Worm (Caenorhabditis elegans) whole organism, L4 larva: ENCODE measurements around the gene Y54F10AR.2.
A peak's percentile ranks its signal among the peaks of the same experiment; 100 is the strongest.

ENCODE experiments used
- ZK546.5 ChIP-seq, 2 experiments: sonication (generic microtip); optimal IDR thresholded peaks; 2 replicates each; lab custom pipeline; 2017; ENCODE audit warnings: missing biosample characterization in 2 of 2, missing genetic modification characterization in 2 of 2
- arid-1 ChIP-seq: fragments of 200-800 bp; sonication (Bioruptor generic); conservative IDR thresholded peaks from 2 replicates; pipeline ENCODE4 v1.3.6; 2022; ENCODE audit warnings: missing genetic modification reagents, missing genetic modification characterization, missing compliant biosample characterization
- ces-1 ChIP-seq: fragments of 150-350 bp; sonication (generic microtip); optimal IDR thresholded peaks from 4 replicates; lab custom pipeline; 2014; ENCODE audit warnings: missing biosample characterization, missing genetic modification reagents, missing genetic modification characterization
- fkh-10 ChIP-seq: fragments of 150-350 bp; optimal IDR thresholded peaks from 2 replicates; lab custom pipeline; 2014; ENCODE audit warnings: missing biosample characterization, missing genetic modification reagents, missing genetic modification characterization
- lin-38 ChIP-seq: fragments of 200-800 bp; sonication (Bioruptor generic); IDR thresholded peaks from 2 replicates; pipeline ENCODE4 v1.3.6; 2022; ENCODE audit warnings: missing genetic modification reagents, missing genetic modification characterization, missing compliant biosample characterization
- php-3 ChIP-seq: fragments of 200-800 bp; sonication (Bioruptor generic); IDR thresholded peaks from 2 replicates; pipeline ENCODE4 v1.3.6; 2022; ENCODE audit warnings: missing genetic modification reagents, missing genetic modification characterization, missing compliant biosample characterization
- unc-39 ChIP-seq: sonication (generic microtip); optimal IDR thresholded peaks from 2 replicates; lab custom pipeline; 2017; ENCODE audit warnings: missing biosample characterization, missing genetic modification characterization
- zag-1 ChIP-seq: fragments of 150-350 bp; optimal IDR thresholded peaks from 2 replicates; lab custom pipeline; 2014; ENCODE audit warnings: missing biosample characterization, missing genetic modification characterization

ce11 chrIII:2576360-2577259 lies 5.3 kb upstream of the Y54F10AR.2 start:
- TF ChIP-seq ces-1 (GFP tag; lab: Kevin White, UChicago) (peak; percentile 8), arid-1 (GFP tag; lab: Robert Waterston, UW) (no peak), unc-39 (no peak), ZK546.5 (tag; optimal IDR thresholded peaks at IDR 0.05; lab: Kevin White, UChicago) (no peak), php-3 (GFP tag; lab: Robert Waterston, UW) (no peak), fkh-10 (peak; percentile 9), zag-1 (no peak), lin-38 (GFP tag; lab: Robert Waterston, UW) (peak; percentile 50)
